Fruit fly (Drosophila melanogaster) whole organism, embryonic: ENCODE results near the gene Bsg.
A peak's percentile ranks its signal among the peaks of the same experiment; 100 is the strongest.

Source experiments
- Aef1 ChIP-seq: fragments of 200-800 bp; sonication (Bioruptor generic); IDR thresholded peaks from 3 replicates; pipeline ENCODE4 v1.3.6; 2022; ENCODE audit warnings: missing biosample characterization, missing genetic modification characterization
- Awh ChIP-seq: fragments of 200-800 bp; sonication (Bioruptor generic); IDR thresholded peaks from 2 replicates; pipeline ENCODE4, ENCODE4 v1.3.6; 2022; ENCODE audit warnings: missing biosample characterization, missing genetic modification characterization
- Blimp-1 ChIP-seq: fragments of 200-800 bp; sonication (Bioruptor generic); optimal IDR thresholded peaks from 3 replicates; lab custom pipeline; 2018; ENCODE audit warnings: missing biosample characterization, missing genetic modification characterization, mild to moderate bottlenecking, moderate library complexity, missing genetic modification reagents
- CG10267 ChIP-seq: fragments of 200-800 bp; sonication (Bioruptor generic); optimal IDR thresholded peaks from 2 replicates; lab custom pipeline; 2018; ENCODE audit warnings: missing biosample characterization, mild to moderate bottlenecking, missing genetic modification characterization, moderate library complexity
- CG10321 ChIP-seq: fragments of 200-800 bp; sonication (Bioruptor generic); IDR thresholded peaks from 2 replicates; pipeline ENCODE4 v1.3.6; 2022; ENCODE audit warnings: missing biosample characterization, missing genetic modification characterization
- CG10979 ChIP-seq: fragments of 200-800 bp; sonication (Bioruptor generic); optimal IDR thresholded peaks from 2 replicates; lab custom pipeline; 2018; ENCODE audit warnings: missing biosample characterization, mild to moderate bottlenecking, missing genetic modification characterization, moderate library complexity
- CG11723 ChIP-seq: fragments of 200-800 bp; sonication (Bioruptor generic); optimal IDR thresholded peaks from 2 replicates; lab custom pipeline; 2017; ENCODE audit warnings: missing biosample characterization, mild to moderate bottlenecking, missing genetic modification characterization
- CG12769 ChIP-seq: fragments of 200-800 bp; sonication (Bioruptor generic); optimal IDR thresholded peaks from 2 replicates; lab custom pipeline; 2019; ENCODE audit warnings: missing biosample characterization, mild to moderate bottlenecking, missing genetic modification characterization, moderate library complexity
- CG14050 ChIP-seq: fragments of 200-800 bp; sonication (Bioruptor generic); IDR thresholded peaks from 3 replicates; pipeline ENCODE4 v1.3.6; 2022; ENCODE audit warnings: missing biosample characterization, missing genetic modification characterization
- CG14965 ChIP-seq: fragments of 200-800 bp; sonication (Bioruptor generic); optimal IDR thresholded peaks from 2 replicates; lab custom pipeline; 2016; ENCODE audit warnings: missing biosample characterization, missing genetic modification characterization, borderline replicate concordance
- CG17359 ChIP-seq: fragments of 200-800 bp; sonication (Bioruptor generic); optimal IDR thresholded peaks from 3 replicates; lab custom pipeline; 2018; ENCODE audit warnings: missing biosample characterization, mild to moderate bottlenecking, missing genetic modification characterization, moderate library complexity
- CG17912 ChIP-seq: fragments of 200-800 bp; sonication (Bioruptor generic); optimal IDR thresholded peaks from 2 replicates; lab custom pipeline; 2018; ENCODE audit warnings: missing biosample characterization, mild to moderate bottlenecking, missing genetic modification characterization
- CG1832 ChIP-seq: fragments of 200-800 bp; sonication (Bioruptor generic); optimal IDR thresholded peaks from 2 replicates; lab custom pipeline; 2017; ENCODE audit warnings: missing biosample characterization, mild to moderate bottlenecking, missing genetic modification characterization, inconsistent platforms
- CG32532 ChIP-seq: fragments of 200-800 bp; sonication (Bioruptor generic); IDR thresholded peaks from 2 replicates; pipeline ENCODE4 v1.3.6; 2022; ENCODE audit warnings: missing biosample characterization, missing genetic modification characterization
- CG7271 ChIP-seq: fragments of 200-800 bp; sonication (Bioruptor generic); optimal IDR thresholded peaks from 2 replicates; lab custom pipeline; 2018; ENCODE audit warnings: missing biosample characterization, mild to moderate bottlenecking, missing genetic modification characterization, moderate library complexity
- CG7745 ChIP-seq: fragments of 200-800 bp; sonication (Bioruptor generic); optimal IDR thresholded peaks from 2 replicates; lab custom pipeline; 2018; ENCODE audit warnings: missing biosample characterization, mild to moderate bottlenecking, missing genetic modification characterization, moderate library complexity
- CG7987 ChIP-seq: fragments of 200-800 bp; sonication (Bioruptor generic); optimal IDR thresholded peaks from 2 replicates; lab custom pipeline; 2018; ENCODE audit warnings: missing biosample characterization, mild to moderate bottlenecking, missing genetic modification characterization, moderate library complexity
- CkIIα-i1 ChIP-seq: fragments of 200-800 bp; sonication (Bioruptor generic); IDR thresholded peaks from 2 replicates; pipeline ENCODE4 v1.3.6; 2022; ENCODE audit warnings: missing biosample characterization, missing genetic modification characterization
- CoRest ChIP-seq: fragments of 200-800 bp; sonication (Bioruptor generic); optimal IDR thresholded peaks from 3 replicates; lab custom pipeline; 2018; ENCODE audit warnings: missing biosample characterization, mild to moderate bottlenecking, missing genetic modification characterization, moderate library complexity
- Dp ChIP-seq: fragments of 200-800 bp; sonication (Bioruptor generic); optimal IDR thresholded peaks from 2 replicates; lab custom pipeline; 2018; ENCODE audit warnings: missing biosample characterization, mild to moderate bottlenecking, missing genetic modification characterization, moderate library complexity
- Ets97D ChIP-seq: fragments of 200-800 bp; sonication (Bioruptor generic); optimal IDR thresholded peaks from 3 replicates; lab custom pipeline; 2016; ENCODE audit warnings: missing biosample characterization, missing genetic modification characterization
- Fer1 ChIP-seq: fragments of 200-800 bp; sonication (Bioruptor generic); optimal IDR thresholded peaks from 2 replicates; lab custom pipeline; 2017; ENCODE audit warnings: missing biosample characterization, mild to moderate bottlenecking, missing genetic modification characterization
- Hr78 ChIP-seq, 2 experiments: fragments of 200-800 bp in 1 of 2; fragments of >200 bp in 1 of 2; sonication (Bioruptor generic) in 1 of 2; optimal IDR thresholded peaks; 2 replicates each; lab custom pipeline; 2017 to 2019; ENCODE audit warnings: missing biosample characterization in 2 of 2, missing genetic modification characterization in 2 of 2, mild to moderate bottlenecking in 1 of 2, moderate library complexity in 1 of 2
- MBD-R2 ChIP-seq: fragments of 200-800 bp; sonication (Bioruptor generic); IDR thresholded peaks from 2 replicates; pipeline ENCODE4 v1.3.6; 2022; ENCODE audit warnings: missing biosample characterization, missing genetic modification characterization
- Med ChIP-seq: fragments of 200-800 bp; sonication (Bioruptor generic); peaks from one replicate; lab custom pipeline; 2016; ENCODE audit warnings: missing biosample characterization, missing genetic modification characterization, mild to moderate bottlenecking, inconsistent platforms, moderate library complexity
- Nf-YC ChIP-seq: fragments of 200-800 bp; optimal IDR thresholded peaks from 3 replicates; lab custom pipeline; 2019; ENCODE audit warnings: missing biosample characterization, mild to moderate bottlenecking, missing genetic modification characterization, moderate library complexity
- Pdp1 ChIP-seq, 2 experiments: fragments of 200-800 bp; sonication (Bioruptor generic); optimal IDR thresholded peaks; 3 replicates each; lab custom pipeline; 2016; ENCODE audit warnings: missing biosample characterization in 2 of 2, missing genetic modification characterization in 2 of 2, mild to moderate bottlenecking in 1 of 2, moderate library complexity in 1 of 2
- Sry-δ ChIP-seq: fragments of 200-800 bp; sonication (Bioruptor generic); optimal IDR thresholded peaks from 2 replicates; lab custom pipeline; 2016; ENCODE audit warnings: missing biosample characterization, missing genetic modification characterization
- Trl ChIP-seq, 3 experiments: fragments of >200 bp in 2 of 3; fragments of 200-800 bp in 1 of 3; sonication (Bioruptor generic) in 1 of 3; optimal IDR thresholded peaks; 2 replicates in 1 of 3; 3 replicates in 2 of 3; lab custom pipeline; 2016 to 2017; ENCODE audit warnings: missing biosample characterization in 1 of 3, missing genetic modification characterization in 1 of 3
- bsh ChIP-seq, 2 experiments: fragments of 200-800 bp; sonication (Bioruptor generic); optimal IDR thresholded peaks; 2 replicates each; lab custom pipeline; 2017 to 2018; ENCODE audit warnings: mild to moderate bottlenecking in 2 of 2, missing biosample characterization in 2 of 2, missing genetic modification characterization in 2 of 2, moderate library complexity in 1 of 2
- cg ChIP-seq: fragments of 200-800 bp; sonication (Bioruptor generic); optimal IDR thresholded peaks from 3 replicates; lab custom pipeline; 2019; ENCODE audit warnings: missing biosample characterization, mild to moderate bottlenecking, missing genetic modification characterization, moderate library complexity
- chinmo ChIP-seq: fragments of 200-800 bp; sonication (Bioruptor generic); IDR thresholded peaks from 4 replicates; pipeline ENCODE4 v1.3.6; 2022; ENCODE audit warnings: missing biosample characterization, missing genetic modification characterization; ENCODE audit not compliant: partially characterized antibody
- exex ChIP-seq: fragments of 200-800 bp; sonication (Bioruptor generic); optimal IDR thresholded peaks from 4 replicates; lab custom pipeline; 2018; ENCODE audit warnings: missing biosample characterization, mild to moderate bottlenecking, missing genetic modification characterization, moderate library complexity
- fd3F ChIP-seq: fragments of 200-800 bp; sonication (Bioruptor generic); optimal IDR thresholded peaks from 2 replicates; lab custom pipeline; 2018; ENCODE audit warnings: missing biosample characterization, mild to moderate bottlenecking, missing genetic modification characterization, moderate library complexity
- ftz-f1 ChIP-seq: fragments of 200-800 bp; sonication (Bioruptor generic); optimal IDR thresholded peaks from 2 replicates; lab custom pipeline; 2016; ENCODE audit warnings: missing biosample characterization, missing genetic modification characterization
- grn ChIP-seq: fragments of 200-800 bp; sonication (Bioruptor generic); optimal IDR thresholded peaks from 3 replicates; lab custom pipeline; 2017; ENCODE audit warnings: missing biosample characterization, missing genetic modification characterization
- gro ChIP-seq: fragments of 200-800 bp; sonication (Bioruptor generic); optimal IDR thresholded peaks from 2 replicates; lab custom pipeline; 2016; ENCODE audit warnings: missing biosample characterization, missing genetic modification characterization
- gsb ChIP-seq: fragments of 200-800 bp; sonication (Bioruptor generic); IDR thresholded peaks from 2 replicates; pipeline ENCODE4 v1.3.6; 2022; ENCODE audit warnings: missing biosample characterization, missing genetic modification characterization
- her ChIP-seq: fragments of 200-800 bp; sonication (Bioruptor generic); optimal IDR thresholded peaks from 2 replicates; lab custom pipeline; 2016; ENCODE audit warnings: missing biosample characterization, missing genetic modification characterization
- kni ChIP-seq: fragments of 200-800 bp; sonication (Bioruptor generic); optimal IDR thresholded peaks from 3 replicates; lab custom pipeline; 2017; ENCODE audit warnings: mild to moderate bottlenecking, missing biosample characterization, missing genetic modification reagents, missing genetic modification characterization
- lilli ChIP-seq: fragments of 200-800 bp; sonication (Bioruptor generic); optimal IDR thresholded peaks from 3 replicates; lab custom pipeline; 2016; ENCODE audit warnings: missing biosample characterization, missing genetic modification characterization
- lola ChIP-seq, 3 experiments: fragments of >200 bp in 2 of 3; fragments of 200-800 bp in 1 of 3; sonication (Bioruptor generic) in 1 of 3; optimal IDR thresholded peaks; 2 replicates each; lab custom pipeline; 2017 to 2019; ENCODE audit warnings: missing biosample characterization in 3 of 3, missing genetic modification characterization in 3 of 3, mild to moderate bottlenecking in 1 of 3, moderate library complexity in 1 of 3
- mam ChIP-seq: fragments of 200-800 bp; sonication (Bioruptor generic); optimal IDR thresholded peaks from 3 replicates; lab custom pipeline; 2016; ENCODE audit warnings: missing biosample characterization, missing genetic modification characterization
- pb ChIP-seq: fragments of 200-800 bp; sonication (Bioruptor generic); optimal IDR thresholded peaks from 3 replicates; lab custom pipeline; 2016; ENCODE audit warnings: missing biosample characterization, missing genetic modification characterization
- rib ChIP-seq: fragments of 200-800 bp; sonication (Bioruptor generic); IDR thresholded peaks from 2 replicates; pipeline ENCODE4 v1.3.6; 2022; ENCODE audit warnings: missing biosample characterization, missing genetic modification characterization
- sens ChIP-seq: fragments of 200-800 bp; sonication (Bioruptor generic); peaks from one replicate; lab custom pipeline; 2016; ENCODE audit warnings: missing biosample characterization, missing genetic modification characterization
- sr ChIP-seq: fragments of 200-800 bp; sonication (Bioruptor generic); IDR thresholded peaks from 3 replicates; pipeline ENCODE4 v1.3.6; 2022; ENCODE audit warnings: missing biosample characterization, missing genetic modification characterization
- toy ChIP-seq: fragments of 200-800 bp; sonication (Bioruptor generic); IDR thresholded peaks from 2 replicates; pipeline ENCODE4 v1.3.6; 2022; ENCODE audit warnings: missing biosample characterization, missing genetic modification characterization
- yki ChIP-seq: fragments of >200 bp; optimal IDR thresholded peaks from 3 replicates; lab custom pipeline; 2018

The Bsg gene

DNA sequence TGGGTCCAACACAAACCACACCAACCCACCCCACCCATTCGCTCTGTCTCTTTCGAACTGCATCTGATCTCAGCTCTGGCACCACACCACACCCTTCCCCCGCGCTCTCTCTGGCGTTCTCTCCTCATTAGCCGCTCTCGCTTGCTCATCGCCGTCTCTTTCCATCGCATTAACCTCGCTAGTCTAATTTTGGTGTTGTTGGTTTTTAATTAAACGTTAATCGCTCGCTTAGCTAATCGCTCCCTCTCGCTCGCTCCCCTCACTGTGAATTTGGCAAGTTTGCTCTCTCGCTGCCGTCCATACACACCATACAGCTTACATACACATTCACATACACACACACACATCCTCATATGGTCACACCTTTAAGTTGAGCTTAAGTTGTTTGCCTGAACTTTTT lies 20.9 kb downstream of the Bsg start (continued):
- TF ChIP-seq kni (GFP tag; lab: Kevin White, UChicago) (peak; percentile 63), CG7271 (no peak), Hr78 (GFP tag; optimal IDR thresholded peaks at IDR 0.05; lab: Kevin White, UChicago) (peak in 1 of 2 experiments; percentile 79), CG14050 (GFP tag; lab: Robert Waterston, UW) (no peak), Awh (GFP tag; lab: Robert Waterston, UW) (peak; percentile 92), Med (GFP tag; lab: Kevin White, UChicago) (peak; percentile 66), Fer1 (GFP tag; lab: Kevin White, UChicago) (peak; percentile 23), her (GFP tag; lab: Kevin White, UChicago) (peak; percentile 2), MBD-R2 (GFP tag; lab: Robert Waterston, UW) (0 out of 2 replicates have a peak, but pooled peaks have one; percentile 8), CG10321 (peak; percentile 75), sens (GFP tag; lab: Kevin White, UChicago) (peak; percentile 41), mam (no peak), Aef1 (GFP tag; lab: Robert Waterston, UW) (peak; percentile 64; the same call in 2 of the 3 replicates), Pdp1 (GFP tag; optimal IDR thresholded peaks at IDR 0.05; lab: Kevin White, UChicago) (peak in 1 of 2 experiments; percentile 35), lola (GFP tag; optimal IDR thresholded peaks at IDR 0.05; lab: Kevin White, UChicago) (peak in 1 of 3 experiments; percentile 0), CG14965 (GFP tag; lab: Kevin White, UChicago) (no peak), CG1832 (GFP tag; lab: Kevin White, UChicago) (peak; percentile 75), Nf-YC (tag; lab: Kevin White, UChicago) (peak; percentile 10), CG32532 (GFP tag; lab: Robert Waterston, UW) (peak; percentile 8; the same call in 1 of the 2 replicates), CG12769 (tag; lab: Kevin White, UChicago) (peak; percentile 40), rib (GFP tag; lab: Robert Waterston, UW) (peak; percentile 60), CG10979 (tag; lab: Kevin White, UChicago) (no peak), Blimp-1 (GFP tag; lab: Kevin White, UChicago) (peak; percentile 45), gro (GFP tag; lab: Kevin White, UChicago) (peak; percentile 7), Trl (optimal IDR thresholded peaks at IDR 0.05; lab: Kevin White, UChicago) (peak; percentile 95 to 96), Trl (GFP tag; optimal IDR thresholded peaks at IDR 0.05; lab: Kevin White, UChicago) (no peak), ftz-f1 (GFP tag; lab: Kevin White, UChicago) (peak; percentile 61), yki (peak; percentile 49), cg (GFP tag; lab: Kevin White, UChicago) (peak; percentile 79), CG7745 (tag; lab: Kevin White, UChicago) (peak; percentile 50), bsh (GFP tag; optimal IDR thresholded peaks at IDR 0.05; lab: Kevin White, UChicago) (no peak), chinmo (GFP tag; lab: Robert Waterston, UW) (peak; percentile 95; the same call in 3 of the 4 replicates)

- TF ChIP-seq CoRest (tag; lab: Kevin White, UChicago) (no peak), CG7987 (GFP tag; lab: Kevin White, UChicago) (peak; percentile 87), Sry-δ (GFP tag; lab: Kevin White, UChicago) (no peak), toy (GFP tag; lab: Robert Waterston, UW) (no peak), CG17359 (tag; lab: Kevin White, UChicago) (no peak), Dp (GFP tag; lab: Kevin White, UChicago) (no peak), fd3F (GFP tag; lab: Kevin White, UChicago) (no peak), lilli (GFP tag; lab: Kevin White, UChicago) (no peak), Ets97D (GFP tag; lab: Kevin White, UChicago) (no peak), CG11723 (no peak), pb (no peak), exex (peak; percentile 28), grn (GFP tag; lab: Kevin White, UChicago) (peak; percentile 84), ftz-f1 (GFP tag; lab: Kevin White, UChicago) (no peak), CG10267 (tag; lab: Kevin White, UChicago) (no peak), gsb (no peak), CG17912 (GFP tag; lab: Kevin White, UChicago) (no peak), sr (GFP tag; lab: Robert Waterston, UW) (no peak), CkIIα-i1 (GFP tag; lab: Robert Waterston, UW) (no peak), MBD-R2 (GFP tag; lab: Robert Waterston, UW) (no peak)
These were observed 21.5 kb downstream of the Bsg start for dm6 chr2L:8104706-8105105.
